Worm (Caenorhabditis elegans) whole organism, late embryonic: ENCODE results near the gene wsp-1.

Experiments used
- ceh-18 ChIP-seq: sonication (generic microtip); optimal IDR thresholded peaks from 2 replicates; lab custom pipeline; 2016; ENCODE audit warnings: missing genetic modification characterization, missing compliant biosample characterization
- ceh-9 ChIP-seq: sonication (generic microtip); optimal IDR thresholded peaks from 2 replicates; lab custom pipeline; 2016; ENCODE audit warnings: mild to moderate bottlenecking, missing genetic modification characterization, inconsistent platforms, missing compliant biosample characterization
- eyg-1 ChIP-seq: sonication (generic microtip); optimal IDR thresholded peaks from 2 replicates; lab custom pipeline; 2016; ENCODE audit warnings: missing genotype, missing genetic modification characterization, missing compliant biosample characterization
- fkh-6 ChIP-seq: sonication (generic microtip); optimal IDR thresholded peaks from 2 replicates; lab custom pipeline; 2016; ENCODE audit warnings: missing genetic modification characterization, missing compliant biosample characterization
- lin-11 ChIP-seq: fragments of 200-800 bp; sonication (Bioruptor generic); optimal IDR thresholded peaks from 2 replicates; lab custom pipeline; 2018; ENCODE audit warnings: mild to moderate bottlenecking, missing genetic modification characterization, missing compliant biosample characterization
- nhr-11 ChIP-seq: fragments of 150-350 bp; optimal IDR thresholded peaks from 2 replicates; lab custom pipeline; 2014; ENCODE audit warnings: missing biosample characterization, missing genetic modification characterization
- pqm-1 ChIP-seq: sonication (generic microtip); optimal IDR thresholded peaks from 2 replicates; lab custom pipeline; 2016; ENCODE audit warnings: missing genetic modification characterization, missing compliant biosample characterization
- unc-55 ChIP-seq: sonication (generic microtip); optimal IDR thresholded peaks from 2 replicates; lab custom pipeline; 2017; ENCODE audit warnings: missing biosample characterization, missing genetic modification reagents, missing genetic modification characterization

- no peak for TF ChIP-seq fkh-6
- TF ChIP-seq lin-11 (tag; lab: Kevin White, UChicago), result no peak
- no peak for TF ChIP-seq ceh-18
- no peak for TF ChIP-seq ceh-9
- TF ChIP-seq eyg-1 (tag; lab: Kevin White, UChicago), result no peak
- TF ChIP-seq unc-55, result no peak
- no peak for TF ChIP-seq nhr-11 (tag; lab: Kevin White, UChicago)
- TF ChIP-seq pqm-1 (tag; lab: Kevin White, UChicago), result no peak
These were observed 47.0 kb downstream of the wsp-1 start for ce11 chrIV:8151721-8152120.
